Worm (Caenorhabditis elegans) whole organism, midembryonic: ENCODE measurements around the gene C36A4.11.

Experiments used
- T22C8.4 ChIP-seq: fragments of 200-800 bp; sonication (Bioruptor generic); IDR thresholded peaks from 2 replicates; pipeline ENCODE4 v1.3.6; 2022; ENCODE audit warnings: missing genetic modification characterization, missing compliant biosample characterization
- flt-1 ChIP-seq: fragments of 200-800 bp; sonication (Bioruptor generic); IDR thresholded peaks from 2 replicates; pipeline ENCODE4 v1.3.6; 2022; ENCODE audit warnings: missing genetic modification characterization, missing compliant biosample characterization
- klf-2 ChIP-seq: fragments of 200-800 bp; sonication (Bioruptor generic); conservative IDR thresholded peaks from 2 replicates; pipeline ENCODE4 v1.3.6; 2022; ENCODE audit warnings: missing genetic modification reagents, missing genetic modification characterization, missing compliant biosample characterization
- med-1 ChIP-seq: sonication (generic microtip); optimal IDR thresholded peaks from 2 replicates; lab custom pipeline; 2017; ENCODE audit warnings: missing genetic modification characterization, mild to moderate bottlenecking, missing compliant biosample characterization, antibody characterized with exemption, missing genetic modification reagents; ENCODE audit not compliant: insufficient read depth
- ref-1 ChIP-seq: fragments of 200-800 bp; sonication (Bioruptor generic); conservative IDR thresholded peaks from 2 replicates; pipeline ENCODE4 v1.3.6; 2022; ENCODE audit warnings: missing genetic modification reagents, missing genetic modification characterization, missing compliant biosample characterization
- tab-1 ChIP-seq: fragments of 200-800 bp; sonication (Bioruptor generic); IDR thresholded peaks from 2 replicates; pipeline ENCODE4 v1.3.6; 2022; ENCODE audit warnings: missing genetic modification characterization, missing compliant biosample characterization
- ztf-29 ChIP-seq: fragments of 200-800 bp; sonication (Bioruptor generic); IDR thresholded peaks from 2 replicates; pipeline ENCODE4 v1.3.6; 2022; ENCODE audit warnings: missing genetic modification reagents, missing genetic modification characterization, missing compliant biosample characterization

- TF ChIP-seq ztf-29 (GFP tag; lab: Robert Waterston, UW) = no peak
- TF ChIP-seq flt-1 = no peak
- TF ChIP-seq tab-1 (GFP tag; lab: Robert Waterston, UW) = no peak
- no peak for TF ChIP-seq klf-2 (GFP tag; lab: Robert Waterston, UW)
- no peak for TF ChIP-seq ref-1 (GFP tag; lab: Robert Waterston, UW)
- TF ChIP-seq med-1 = no peak
- no peak for TF ChIP-seq T22C8.4 (GFP tag; lab: Robert Waterston, UW)
Measured at ce11 chrIII:3839635-3840034, 744 bp upstream of the C36A4.11 start, which contains the start of gene cyp-25A3.
